Worm (Caenorhabditis elegans) whole organism, L4 larva: Measurements from ENCODE around the gene F35H8.4.
A peak's percentile ranks its signal among the peaks of the same experiment; 100 is the strongest.

Experiments
- F49E8.2 ChIP-seq: sonication (generic microtip); optimal IDR thresholded peaks from 2 replicates; lab custom pipeline; 2016; ENCODE audit warnings: missing compliant biosample characterization, mild to moderate bottlenecking, missing genetic modification characterization, borderline replicate concordance
- T20F7.1 ChIP-seq: fragments of 200-800 bp; sonication (Bioruptor generic); optimal IDR thresholded peaks from 2 replicates; lab custom pipeline; 2018; ENCODE audit warnings: mild to moderate bottlenecking, missing genetic modification characterization, missing compliant biosample characterization
- Y75B8A.6 ChIP-seq: fragments of 200-800 bp; sonication (Bioruptor generic); IDR thresholded peaks from 2 replicates; pipeline ENCODE4 v1.3.6; 2022; ENCODE audit warnings: missing genetic modification reagents, missing genetic modification characterization, missing compliant biosample characterization
- aha-1 ChIP-seq: fragments of 150-350 bp; peaks from one replicate; lab custom pipeline; 2014; ENCODE audit warnings: missing biosample characterization, missing genetic modification characterization
- ama-1 ChIP-seq: fragments of 150-350 bp; optimal IDR thresholded peaks from 2 replicates; lab custom pipeline; 2014; ENCODE audit warnings: inconsistent platforms, mixed read lengths
- arid-1 ChIP-seq: fragments of 200-800 bp; sonication (Bioruptor generic); conservative IDR thresholded peaks from 2 replicates; pipeline ENCODE4 v1.3.6; 2022; ENCODE audit warnings: missing genetic modification reagents, missing genetic modification characterization, missing compliant biosample characterization
- ceh-32 ChIP-seq: sonication (generic microtip); optimal IDR thresholded peaks from 2 replicates; lab custom pipeline; 2016; ENCODE audit warnings: mild to moderate bottlenecking, missing genetic modification characterization, missing compliant biosample characterization; ENCODE audit not compliant: poor library complexity
- ceh-44 ChIP-seq: fragments of 200-800 bp; sonication (Bioruptor generic); IDR thresholded peaks from 2 replicates; pipeline ENCODE4 v1.3.6; 2022; ENCODE audit warnings: missing genetic modification reagents, missing genetic modification characterization, missing compliant biosample characterization
- ceh-62 ChIP-seq: sonication (generic microtip); optimal IDR thresholded peaks from 2 replicates; lab custom pipeline; 2017; ENCODE audit warnings: missing biosample characterization, missing genetic modification characterization
- ceh-82 ChIP-seq: sonication (generic microtip); optimal IDR thresholded peaks from 2 replicates; lab custom pipeline; 2017; ENCODE audit warnings: missing biosample characterization, missing genetic modification characterization
- ces-1 ChIP-seq: fragments of 150-350 bp; sonication (generic microtip); optimal IDR thresholded peaks from 4 replicates; lab custom pipeline; 2014; ENCODE audit warnings: missing biosample characterization, missing genetic modification reagents, missing genetic modification characterization
- cey-2 ChIP-seq: sonication (generic microtip); optimal IDR thresholded peaks from 3 replicates; lab custom pipeline; 2017; ENCODE audit warnings: missing genetic modification characterization, mild to moderate bottlenecking, missing compliant biosample characterization, antibody characterized with exemption, borderline replicate concordance; ENCODE audit not compliant: insufficient read depth
- ctbp-1 ChIP-seq: fragments of 200-800 bp; sonication (Bioruptor generic); IDR thresholded peaks from 2 replicates; pipeline ENCODE4 v1.3.6; 2022; ENCODE audit warnings: missing genetic modification reagents, missing genetic modification characterization, missing compliant biosample characterization
- daf-16 ChIP-seq, 3 experiments: sonication (generic microtip); optimal IDR thresholded peaks; 2 replicates each; lab custom pipeline; 2016 to 2017; ENCODE audit warnings: missing genetic modification characterization in 3 of 3, missing genetic modification reagents in 3 of 3, mild to moderate bottlenecking in 2 of 3, missing compliant biosample characterization in 2 of 3, missing biosample characterization in 1 of 3, moderate library complexity in 1 of 3
- dmd-6 ChIP-seq: fragments of 200-800 bp; sonication (Bioruptor generic); IDR thresholded peaks from 2 replicates; pipeline ENCODE4 v1.3.6; 2022; ENCODE audit warnings: missing genetic modification reagents, missing genetic modification characterization, missing compliant biosample characterization
- dve-1 ChIP-seq: sonication (generic microtip); optimal IDR thresholded peaks from 2 replicates; lab custom pipeline; 2017; ENCODE audit warnings: antibody characterized with exemption, mild to moderate bottlenecking, missing genetic modification characterization, missing compliant biosample characterization; ENCODE audit not compliant: insufficient read depth
- gei-8 ChIP-seq: fragments of 200-800 bp; sonication (Bioruptor generic); optimal IDR thresholded peaks from 2 replicates; lab custom pipeline; 2018; ENCODE audit warnings: mild to moderate bottlenecking, missing genetic modification characterization, missing compliant biosample characterization
- hif-1 ChIP-seq, 2 experiments: sonication (generic microtip); optimal IDR thresholded peaks; 2 replicates each; lab custom pipeline; 2016 to 2017; ENCODE audit warnings: missing compliant biosample characterization in 2 of 2, missing genetic modification characterization in 2 of 2, missing genetic modification reagents in 2 of 2, missing genotype in 2 of 2, mild to moderate bottlenecking in 1 of 2
- hlh-11 ChIP-seq: fragments of 200-800 bp; sonication (Bioruptor generic); optimal IDR thresholded peaks from 2 replicates; lab custom pipeline; 2018; ENCODE audit warnings: mild to moderate bottlenecking, missing genetic modification characterization, missing compliant biosample characterization
- hlh-30 ChIP-seq: sonication (generic microtip); optimal IDR thresholded peaks from 2 replicates; lab custom pipeline; 2017; ENCODE audit warnings: antibody characterized with exemption, mild to moderate bottlenecking, missing genetic modification characterization, missing compliant biosample characterization; ENCODE audit not compliant: insufficient read depth
- lin-29 ChIP-seq: fragments of 200-800 bp; sonication (Bioruptor generic); IDR thresholded peaks from 2 replicates; pipeline ENCODE4 v1.3.6; 2022; ENCODE audit warnings: missing genetic modification reagents, missing genetic modification characterization, missing compliant biosample characterization
- lsy-2 ChIP-seq, 2 experiments: fragments of 150-350 bp in 1 of 2; sonication (generic microtip) in 1 of 2; optimal IDR thresholded peaks; 2 replicates each; lab custom pipeline; 2014 to 2017; ENCODE audit warnings: missing biosample characterization in 2 of 2, missing genetic modification characterization in 2 of 2
- madf-5 ChIP-seq, 2 experiments: fragments of 200-800 bp; sonication (Bioruptor generic); IDR thresholded peaks; 2 replicates each; pipeline ENCODE4 v1.3.6; 2022; ENCODE audit warnings: missing compliant biosample characterization in 2 of 2, missing genetic modification characterization in 2 of 2
- mdl-1 ChIP-seq, 2 experiments: fragments of 150-350 bp in 1 of 2; sonication (generic microtip) in 1 of 2; optimal IDR thresholded peaks; 2 replicates each; lab custom pipeline; 2014 to 2017; ENCODE audit warnings: missing biosample characterization in 2 of 2, missing genetic modification characterization in 2 of 2
- mdt-29 ChIP-seq: fragments of 200-800 bp; sonication (Bioruptor generic); IDR thresholded peaks from 2 replicates; pipeline ENCODE4 v1.3.6; 2022; ENCODE audit warnings: missing genetic modification reagents, missing genetic modification characterization, missing compliant biosample characterization
- mes-2 ChIP-seq: sonication (generic microtip); optimal IDR thresholded peaks from 2 replicates; lab custom pipeline; 2016; ENCODE audit warnings: missing genotype, mild to moderate bottlenecking, missing genetic modification characterization, missing compliant biosample characterization; ENCODE audit not compliant: poor library complexity, severe bottlenecking
- mxl-2 ChIP-seq: fragments of 200-800 bp; sonication (Bioruptor generic); conservative IDR thresholded peaks from 2 replicates; pipeline ENCODE4 v1.3.6; 2022; ENCODE audit warnings: missing genetic modification reagents, missing genetic modification characterization, missing compliant biosample characterization
- mxl-3 ChIP-seq: fragments of 200-800 bp; sonication (Bioruptor generic); optimal IDR thresholded peaks from 2 replicates; lab custom pipeline; 2018; ENCODE audit warnings: mild to moderate bottlenecking, missing genetic modification characterization, missing compliant biosample characterization
- nhr-102 ChIP-seq: sonication (generic microtip); optimal IDR thresholded peaks from 2 replicates; lab custom pipeline; 2016; ENCODE audit warnings: mild to moderate bottlenecking, missing genetic modification characterization, moderate library complexity, missing compliant biosample characterization
- nhr-11 ChIP-seq: fragments of 150-350 bp; optimal IDR thresholded peaks from 2 replicates; lab custom pipeline; 2014; ENCODE audit warnings: missing biosample characterization, missing genetic modification characterization
- nhr-111 ChIP-seq: fragments of 200-800 bp; sonication (Bioruptor generic); optimal IDR thresholded peaks from 2 replicates; lab custom pipeline; 2018; ENCODE audit warnings: mild to moderate bottlenecking, missing genetic modification characterization, missing compliant biosample characterization
- nhr-28 ChIP-seq: fragments of 150-350 bp; optimal IDR thresholded peaks from 2 replicates; lab custom pipeline; 2014; ENCODE audit warnings: missing biosample characterization, missing genetic modification characterization
- nhr-42 ChIP-seq: fragments of 200-800 bp; sonication (Bioruptor generic); IDR thresholded peaks from 2 replicates; pipeline ENCODE4 v1.3.6; 2022; ENCODE audit warnings: missing genetic modification characterization, missing compliant biosample characterization
- nhr-77 ChIP-seq: fragments of 150-350 bp; optimal IDR thresholded peaks from 2 replicates; lab custom pipeline; 2014; ENCODE audit warnings: missing biosample characterization, missing genetic modification characterization
- pha-4 ChIP-seq, 2 experiments: fragments of 150-350 bp in 1 of 2; fragments of 200-800 bp in 1 of 2; sonication (Bioruptor generic) in 1 of 2; IDR thresholded peaks in 1 of 2; optimal IDR thresholded peaks in 1 of 2; 2 replicates each; pipeline versions ENCODE4 v1.3.6 to Lab custom; 2014 to 2022; ENCODE audit warnings: missing genetic modification characterization in 2 of 2, missing genetic modification reagents in 2 of 2, missing biosample characterization in 1 of 2, missing compliant biosample characterization in 1 of 2
- pqm-1 ChIP-seq: sonication (generic microtip); optimal IDR thresholded peaks from 2 replicates; lab custom pipeline; 2017; ENCODE audit warnings: missing biosample characterization, missing genetic modification characterization
- saeg-2 ChIP-seq: fragments of 200-800 bp; sonication (Bioruptor generic); IDR thresholded peaks from 2 replicates; pipeline ENCODE4 v1.3.6; 2022; ENCODE audit warnings: missing genetic modification reagents, missing genetic modification characterization, missing compliant biosample characterization
- spr-1 ChIP-seq: sonication (generic microtip); optimal IDR thresholded peaks from 2 replicates; lab custom pipeline; 2016; ENCODE audit warnings: mild to moderate bottlenecking, missing genetic modification characterization, missing compliant biosample characterization
- tra-1 ChIP-seq: fragments of 200-800 bp; sonication (Bioruptor generic); IDR thresholded peaks from 2 replicates; pipeline ENCODE4 v1.3.6; 2022; ENCODE audit warnings: missing genetic modification reagents, missing genetic modification characterization, missing compliant biosample characterization
- unc-62 ChIP-seq, 3 experiments: fragments of 150-350 bp in 1 of 3; sonication (generic microtip); optimal IDR thresholded peaks in 2 of 3; peaks in 1 of 3; 1 replicate in 1 of 3; 2 replicates in 2 of 3; lab custom pipeline; 2014 to 2017; ENCODE audit warnings: missing biosample characterization in 3 of 3, missing genetic modification characterization in 3 of 3, missing genetic modification reagents in 3 of 3, missing genotype in 1 of 3
- zag-1 ChIP-seq: fragments of 150-350 bp; optimal IDR thresholded peaks from 2 replicates; lab custom pipeline; 2014; ENCODE audit warnings: missing biosample characterization, missing genetic modification characterization
- zip-2 ChIP-seq: fragments of 150-350 bp; optimal IDR thresholded peaks from 2 replicates; lab custom pipeline; 2014; ENCODE audit warnings: missing biosample characterization, missing genetic modification characterization
- ztf-11 ChIP-seq: fragments of 150-350 bp; optimal IDR thresholded peaks from 2 replicates; lab custom pipeline; 2014; ENCODE audit warnings: missing biosample characterization, missing genetic modification characterization

F35H8.4 gene

ce11 chrII:9605954-9606353 lies 46.1 kb upstream of the F35H8.4 start (continued):
- no peak for TF ChIP-seq nhr-102 (tag; lab: Kevin White, UChicago)
- TF ChIP-seq hlh-11 (tag; lab: Kevin White, UChicago), result no peak
- TF ChIP-seq spr-1, result no peak
- TF ChIP-seq zag-1, result no peak
- peak in 1 of 2 experiments; percentile 59 for TF ChIP-seq mdl-1 (tag; optimal IDR thresholded peaks at IDR 0.05; lab: Kevin White, UChicago)
- TF ChIP-seq mdt-29, result no peak
- TF ChIP-seq ceh-32 (tag; lab: Kevin White, UChicago), result no peak
- TF ChIP-seq saeg-2, result no peak
- TF ChIP-seq cey-2 (tag; lab: Kevin White, UChicago), result no peak
- TF ChIP-seq ctbp-1, result 0 out of 2 replicates have a peak, but pooled peaks have one; percentile 30
- TF ChIP-seq F49E8.2, result no peak
- TF ChIP-seq ama-1 (lab: Kevin White, UChicago), result no peak
- peak; percentile 42 for TF ChIP-seq nhr-11 (tag; lab: Kevin White, UChicago)
- no peak for TF ChIP-seq ztf-11 (tag; lab: Kevin White, UChicago)
- TF ChIP-seq ces-1 (GFP tag; lab: Kevin White, UChicago), result no peak
- peak; percentile 45 for TF ChIP-seq hlh-30 (tag; lab: Kevin White, UChicago)

ce11 chrII:9605336-9605735 lies 45.5 kb upstream of the F35H8.4 start, which contains the start of gene nhr-19:
TSS of gene nhr-19 (minus strand) at chrII:9605526.
- TF ChIP-seq nhr-28 (tag; lab: Kevin White, UChicago) (peak; percentile 23), arid-1 (GFP tag; lab: Robert Waterston, UW) (no peak), mxl-3 (GFP tag; lab: Kevin White, UChicago) (peak; percentile 33), nhr-11 (tag; lab: Kevin White, UChicago) (peak; percentile 74), unc-62 (GFP tag; optimal IDR thresholded peaks at IDR 0.05 in 1 of 2; lab: Kevin White, UChicago) (peak in 1 of 2 experiments; percentile 88), unc-62 (tag; optimal IDR thresholded peaks at IDR 0.05; lab: Kevin White, UChicago) (no peak), daf-16 (GFP tag; optimal IDR thresholded peaks at IDR 0.05; lab: Kevin White, UChicago) (no peak), daf-16 (tag; optimal IDR thresholded peaks at IDR 0.05; lab: Kevin White, UChicago) (peak; percentile 63), ceh-44 (GFP tag; lab: Robert Waterston, UW) (no peak), aha-1 (tag; lab: Kevin White, UChicago) (peak; percentile 72)

ce11 chrII:9604685-9605084 lies 44.9 kb upstream of the F35H8.4 start:
- TF ChIP-seq tra-1 (no peak), pqm-1 (tag; lab: Kevin White, UChicago) (peak; percentile 37), nhr-28 (tag; lab: Kevin White, UChicago) (peak; percentile 40), dmd-6 (GFP tag; lab: Robert Waterston, UW) (peak; percentile 52; the same call in 1 of the 2 replicates), lsy-2 (tag; optimal IDR thresholded peaks at IDR 0.05; lab: Kevin White, UChicago) (peak in 1 of 2 experiments; percentile 4), Y75B8A.6 (GFP tag; lab: Robert Waterston, UW) (no peak), nhr-77 (tag; lab: Kevin White, UChicago) (peak; percentile 15), daf-16 (GFP tag; optimal IDR thresholded peaks at IDR 0.05; lab: Kevin White, UChicago) (no peak), daf-16 (tag; optimal IDR thresholded peaks at IDR 0.05; lab: Kevin White, UChicago) (peak; percentile 47), hlh-30 (tag; lab: Kevin White, UChicago) (peak; percentile 25)

- TF ChIP-seq mxl-2 (no peak), mdl-1 (tag; optimal IDR thresholded peaks at IDR 0.05; lab: Kevin White, UChicago) (peak in 1 of 2 experiments; percentile 41), madf-5 (GFP tag; IDR thresholded peaks at IDR 0.05; lab: Robert Waterston, UW) (no peak), mes-2 (tag; lab: Kevin White, UChicago) (peak; percentile 30), zip-2 (tag; lab: Kevin White, UChicago) (no peak), lin-29 (GFP tag; lab: Robert Waterston, UW) (no peak), gei-8 (GFP tag; lab: Kevin White, UChicago) (no peak), hif-1 (tag; optimal IDR thresholded peaks at IDR 0.05; lab: Kevin White, UChicago) (peak in 1 of 2 experiments; percentile 15), pha-4 (GFP tag; IDR thresholded peaks at IDR 0.05; lab: Robert Waterston, UW) (no peak), pha-4 (tag; optimal IDR thresholded peaks at IDR 0.05; lab: Kevin White, UChicago) (no peak), nhr-111 (no peak), T20F7.1 (GFP tag; lab: Kevin White, UChicago) (no peak), ceh-82 (tag; lab: Kevin White, UChicago) (no peak), dve-1 (tag; lab: Kevin White, UChicago) (peak; percentile 73), ceh-62 (tag; lab: Kevin White, UChicago) (no peak), unc-62 (GFP tag; optimal IDR thresholded peaks at IDR 0.05 in 1 of 2; lab: Kevin White, UChicago) (peak in 1 of 2 experiments; percentile 69), unc-62 (tag; optimal IDR thresholded peaks at IDR 0.05; lab: Kevin White, UChicago) (no peak), nhr-42 (no peak)
These were observed 44.2 kb upstream of the F35H8.4 start for ce11 chrII:9604063-9604462.
